Fruit fly (Drosophila melanogaster) whole organism, pupa: ENCODE data around the gene Or13a.

Experiments
- CG10348 ChIP-seq: fragments of 200-800 bp; sonication (Bioruptor generic); IDR thresholded peaks from 2 replicates; pipeline ENCODE4 v1.3.6; 2022; ENCODE audit warnings: missing biosample characterization, missing genetic modification characterization
- CG13204 ChIP-seq: fragments of 200-800 bp; sonication (Bioruptor generic); optimal IDR thresholded peaks from 2 replicates; lab custom pipeline; 2018; ENCODE audit warnings: missing biosample characterization, mild to moderate bottlenecking, missing genetic modification characterization, moderate library complexity
- CG15710 ChIP-seq: fragments of 200-800 bp; sonication (Bioruptor generic); optimal IDR thresholded peaks from 2 replicates; lab custom pipeline; 2018; ENCODE audit warnings: missing biosample characterization, mild to moderate bottlenecking, missing genetic modification characterization, moderate library complexity
- CG32121 ChIP-seq: fragments of 200-800 bp; sonication (Bioruptor generic); IDR thresholded peaks from 2 replicates; pipeline ENCODE4 v1.3.6; 2022; ENCODE audit warnings: missing biosample characterization, missing genetic modification characterization
- CG4496 ChIP-seq: fragments of 200-800 bp; sonication (Bioruptor generic); IDR thresholded peaks from 3 replicates; pipeline ENCODE4 v1.3.6; 2022; ENCODE audit warnings: missing biosample characterization, missing genetic modification characterization
- D1 ChIP-seq: fragments of 200-800 bp; sonication (Bioruptor generic); optimal IDR thresholded peaks from 2 replicates; lab custom pipeline; 2018; ENCODE audit warnings: missing biosample characterization, mild to moderate bottlenecking, missing genetic modification characterization, moderate library complexity
- Ets98B ChIP-seq: fragments of 200-800 bp; sonication (Bioruptor generic); IDR thresholded peaks from 2 replicates; pipeline ENCODE4 v1.3.6; 2022; ENCODE audit warnings: missing biosample characterization, missing genetic modification characterization
- Pif1A ChIP-seq: fragments of 200-800 bp; sonication (Bioruptor generic); optimal IDR thresholded peaks from 3 replicates; lab custom pipeline; 2016; ENCODE audit warnings: missing biosample characterization, missing genetic modification characterization
- Pif1B ChIP-seq: fragments of 200-800 bp; sonication (Bioruptor generic); optimal IDR thresholded peaks from 3 replicates; lab custom pipeline; 2016; ENCODE audit warnings: missing biosample characterization, missing genetic modification characterization
- Snoo ChIP-seq: fragments of 200-800 bp; sonication (Bioruptor generic); optimal IDR thresholded peaks from 3 replicates; lab custom pipeline; 2017; ENCODE audit warnings: missing biosample characterization, mild to moderate bottlenecking, missing genetic modification characterization, inconsistent platforms
- gl ChIP-seq: fragments of 200-800 bp; sonication (Bioruptor generic); optimal IDR thresholded peaks from 2 replicates; lab custom pipeline; 2018; ENCODE audit warnings: missing biosample characterization, mild to moderate bottlenecking, missing genetic modification characterization
- rn ChIP-seq: fragments of 200-800 bp; sonication (Bioruptor generic); IDR thresholded peaks from 2 replicates; pipeline ENCODE4 v1.3.6; 2022; ENCODE audit warnings: missing biosample characterization, missing genetic modification characterization

DNA sequence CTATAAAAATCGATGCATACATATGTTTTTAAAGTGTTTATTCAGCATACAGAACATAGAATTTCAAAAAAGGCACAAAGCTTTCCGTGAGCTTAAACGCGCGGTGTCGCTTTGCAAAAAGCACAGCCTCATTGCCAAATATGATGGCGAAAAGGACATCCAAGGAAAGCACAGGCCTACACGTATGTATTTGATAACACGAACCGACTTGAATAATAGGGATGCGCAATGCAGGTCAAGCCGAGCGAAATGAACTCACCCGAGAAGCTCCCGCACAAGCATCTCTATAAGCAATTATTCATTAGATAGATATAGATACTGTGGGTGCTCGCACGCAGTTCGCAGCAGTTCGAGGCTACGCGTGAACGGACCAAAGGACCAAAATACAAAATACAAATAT, 49.4 kb upstream of the Or13a start, which contains the start of gene Lcch3:
- TF ChIP-seq rn (GFP tag; lab: Robert Waterston, UW) (no peak), CG4496 (GFP tag; lab: Robert Waterston, UW) (no peak), Pif1B (GFP tag; lab: Kevin White, UChicago) (no peak), Snoo (tag; lab: Kevin White, UChicago) (no peak), gl (tag; lab: Kevin White, UChicago) (no peak), CG10348 (no peak), Ets98B (GFP tag; lab: Robert Waterston, UW) (no peak), Pif1A (GFP tag; lab: Kevin White, UChicago) (no peak), CG13204 (no peak), D1 (tag; lab: Kevin White, UChicago) (no peak), CG32121 (GFP tag; lab: Robert Waterston, UW) (no peak), CG15710 (tag; lab: Kevin White, UChicago) (no peak)
